Worm (Caenorhabditis elegans): ENCODE results near the gene Y43F8C.11.

Gene Y43F8C.11

DNA sequence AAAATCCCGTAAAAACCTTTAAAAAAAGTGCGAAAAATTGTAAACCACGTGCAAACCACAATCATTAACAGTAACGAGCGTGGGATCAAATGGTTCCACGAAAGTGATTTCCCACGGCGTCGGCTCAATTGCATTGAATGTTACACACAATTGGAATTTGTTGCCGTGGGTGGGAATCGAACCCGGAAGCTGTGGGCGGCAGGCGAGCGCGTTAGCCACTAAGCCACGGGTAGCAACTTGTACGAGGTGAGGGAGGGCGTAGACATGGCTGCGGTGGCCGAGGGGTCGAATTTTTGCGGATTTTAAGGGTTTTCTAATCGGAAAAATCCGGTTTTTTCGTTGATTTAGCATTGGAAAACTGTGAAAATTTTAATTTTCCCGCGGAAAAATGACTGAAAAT is 27.0 kb upstream of the Y43F8C.11 start (continued):
- peak; percentile 93 for TF ChIP-seq ceh-79 (tag; optimal IDR thresholded peaks at IDR 0.05)
- peak; percentile 77 for TF ChIP-seq K12H6.12 (tag; optimal IDR thresholded peaks at IDR 0.05)
- peak; percentile 52 for TF ChIP-seq mel-28 (tag; optimal IDR thresholded peaks at IDR 0.05; ENCODE audit: borderline replicate concordance)
- 0 out of 2 replicates have a peak, but pooled peaks have one; percentile 38 for TF ChIP-seq F39B2.1 (GFP tag; IDR thresholded peaks at IDR 0.05)
- TF ChIP-seq ceh-40 (GFP tag; IDR thresholded peaks at IDR 0.05) = no peak
- no peak; the same call in 1 of the 2 replicates for TF ChIP-seq ekl-4 (GFP tag; IDR thresholded peaks at IDR 0.05)
- no peak for TF ChIP-seq pha-4 (tag; optimal IDR thresholded peaks at IDR 0.05)
- peak; percentile 50 for TF ChIP-seq sdz-38 (tag; optimal IDR thresholded peaks at IDR 0.05)
- peak; percentile 90; the same call in 1 of the 2 replicates for TF ChIP-seq aptf-3 (GFP tag; IDR thresholded peaks at IDR 0.05)
- TF ChIP-seq snpc-3.4 (tag; optimal IDR thresholded peaks at IDR 0.05) = peak; percentile 94
- peak; percentile 88; the same call in 1 of the 2 replicates for TF ChIP-seq bed-1 (GFP tag; IDR thresholded peaks at IDR 0.05)
- TF ChIP-seq nhr-179 (tag; optimal IDR thresholded peaks at IDR 0.05) = peak; percentile 50
- peak; percentile 95 for TF ChIP-seq Y56A3A.18 (GFP tag; IDR thresholded peaks at IDR 0.05)
- peak; percentile 96 for TF ChIP-seq nhr-90 (tag; optimal IDR thresholded peaks at IDR 0.05)
- TF ChIP-seq Y53G8AR.9 (GFP tag; conservative IDR thresholded peaks at IDR 0.05) = peak; percentile 94
- peak; percentile 81 for TF ChIP-seq mcd-1 (GFP tag; IDR thresholded peaks at IDR 0.05)
- TF ChIP-seq dox-1 (GFP tag; IDR thresholded peaks at IDR 0.05) = no peak; the same call in 1 of the 2 replicates
- TF ChIP-seq gei-17 (GFP tag; optimal IDR thresholded peaks at IDR 0.05) = peak; percentile 71
- peak; percentile 94 for TF ChIP-seq zfh-2 (GFP tag; conservative IDR thresholded peaks at IDR 0.05)
- peak; percentile 92 for TF ChIP-seq lin-26 (GFP tag; IDR thresholded peaks at IDR 0.05)
- peak; percentile 85 for TF ChIP-seq attf-6 (GFP tag; IDR thresholded peaks at IDR 0.05)
- TF ChIP-seq tbp1 (GFP tag; optimal IDR thresholded peaks at IDR 0.05) = peak; percentile 100
- no peak for TF ChIP-seq akir-1 (GFP tag; optimal IDR thresholded peaks at IDR 0.05)
- peak; percentile 83 for TF ChIP-seq K11D2.4 (GFP tag; IDR thresholded peaks at IDR 0.05)
- peak; percentile 89 for TF ChIP-seq hmg-20 (GFP tag; IDR thresholded peaks at IDR 0.05)
- peak; percentile 89 for TF ChIP-seq F23B12.7 (tag; optimal IDR thresholded peaks at IDR 0.05; ENCODE audit: insufficient read depth)
- peak; percentile 82 for TF ChIP-seq hmg-1.2 (GFP tag; IDR thresholded peaks at IDR 0.05)
- TF ChIP-seq F37B4.10 (GFP tag; IDR thresholded peaks at IDR 0.05) = peak; percentile 92; the same call in 1 of the 2 replicates
- TF ChIP-seq nfya-2 (GFP tag; IDR thresholded peaks at IDR 0.05) = peak; percentile 83
- no peak for TF ChIP-seq ZK185.1 (tag; optimal IDR thresholded peaks at IDR 0.05; ENCODE audit: poor library complexity, severe bottlenecking)
- TF ChIP-seq attf-3 (GFP tag; conservative IDR thresholded peaks at IDR 0.05) = peak; percentile 68
- peak; percentile 73 for TF ChIP-seq C06A6.2 (GFP tag; conservative IDR thresholded peaks at IDR 0.05)
- TF ChIP-seq him-1 (tag; optimal IDR thresholded peaks at IDR 0.05) = peak; percentile 84
- peak; percentile 67 for TF ChIP-seq snpc-1.1 (tag; optimal IDR thresholded peaks at IDR 0.05; ENCODE audit: insufficient read depth)
- TF ChIP-seq Y67H2A.10 (GFP tag; conservative IDR thresholded peaks at IDR 0.05) = peak; percentile 53; the same call in 1 of the 2 replicates
- TF ChIP-seq F57C9.4 (tag; optimal IDR thresholded peaks at IDR 0.05) = no peak
- TF ChIP-seq atf-7 (tag; optimal IDR thresholded peaks at IDR 0.05) = peak; percentile 80
- TF ChIP-seq die-1 (tag; optimal IDR thresholded peaks at IDR 0.05) = peak; percentile 94
- peak; percentile 91 for TF ChIP-seq T07F8.4 (tag; optimal IDR thresholded peaks at IDR 0.05)
- TF ChIP-seq dpff-1 (tag; optimal IDR thresholded peaks at IDR 0.05) = peak; percentile 63
- TF ChIP-seq nhr-80 (tag; optimal IDR thresholded peaks at IDR 0.05) = peak; percentile 53
- 0 out of 2 replicates have a peak, but pooled peaks have one; percentile 69 for TF ChIP-seq ztf-6 (GFP tag; IDR thresholded peaks at IDR 0.05)
- peak; percentile 62 for TF ChIP-seq F33H1.4 (GFP tag; IDR thresholded peaks at IDR 0.05)
- TF ChIP-seq rec-8 (tag; optimal IDR thresholded peaks at IDR 0.05) = peak; percentile 91 to 93
- peak; percentile 90 for TF ChIP-seq rpc-1 (optimal IDR thresholded peaks at IDR 0.05)
- peak; percentile 86 for TF ChIP-seq rpc-1 (tag; optimal IDR thresholded peaks at IDR 0.05)
- peak; percentile 94 for TF ChIP-seq F52B5.7 (tag; optimal IDR thresholded peaks at IDR 0.05)
- TF ChIP-seq B0336.3 (GFP tag; IDR thresholded peaks at IDR 0.05) = peak; percentile 93
